Worm (Caenorhabditis elegans) whole organism, late embryonic: ENCODE results near the gene dhs-28.

Source experiments
- C08G9.2 ChIP-seq: sonication (generic microtip); optimal IDR thresholded peaks from 2 replicates; lab custom pipeline; 2016; ENCODE audit warnings: mild to moderate bottlenecking, missing genetic modification characterization, moderate library complexity, missing compliant biosample characterization
- C38D4.7 ChIP-seq: fragments of 200-800 bp; sonication (Bioruptor generic); optimal IDR thresholded peaks from 2 replicates; lab custom pipeline; 2018; ENCODE audit warnings: mild to moderate bottlenecking, missing genetic modification characterization, moderate library complexity, missing compliant biosample characterization
- F13H6.1 ChIP-seq: sonication (generic microtip); optimal IDR thresholded peaks from 2 replicates; lab custom pipeline; 2016; ENCODE audit warnings: missing genetic modification characterization, missing compliant biosample characterization
- ahr-1 ChIP-seq: sonication (generic microtip); optimal IDR thresholded peaks from 2 replicates; lab custom pipeline; 2016; ENCODE audit warnings: missing genetic modification characterization, missing compliant biosample characterization
- ama-1 ChIP-seq: fragments of 150-350 bp; optimal IDR thresholded peaks from 2 replicates; lab custom pipeline; 2014
- ceh-18 ChIP-seq: sonication (generic microtip); optimal IDR thresholded peaks from 2 replicates; lab custom pipeline; 2016; ENCODE audit warnings: missing genetic modification characterization, missing compliant biosample characterization
- ceh-22 ChIP-seq: sonication (generic microtip); optimal IDR thresholded peaks from 2 replicates; lab custom pipeline; 2017; ENCODE audit warnings: missing biosample characterization, missing genetic modification characterization
- ceh-24 ChIP-seq: sonication (generic microtip); optimal IDR thresholded peaks from 2 replicates; lab custom pipeline; 2016; ENCODE audit warnings: mild to moderate bottlenecking, missing genetic modification characterization, missing compliant biosample characterization
- ceh-30 ChIP-seq: fragments of 150-350 bp; optimal IDR thresholded peaks from 2 replicates; lab custom pipeline; 2014; ENCODE audit warnings: missing biosample characterization, missing genetic modification characterization
- ceh-45 ChIP-seq: fragments of 200-800 bp; sonication (Bioruptor generic); IDR thresholded peaks from 2 replicates; pipeline ENCODE4 v1.3.6; 2022; ENCODE audit warnings: missing genetic modification reagents, missing genetic modification characterization, missing compliant biosample characterization
- ceh-9 ChIP-seq: sonication (generic microtip); optimal IDR thresholded peaks from 2 replicates; lab custom pipeline; 2016; ENCODE audit warnings: mild to moderate bottlenecking, missing genetic modification characterization, inconsistent platforms, missing compliant biosample characterization
- elt-2 ChIP-seq: sonication (generic microtip); optimal IDR thresholded peaks from 2 replicates; lab custom pipeline; 2016; ENCODE audit warnings: missing genetic modification reagents, missing genetic modification characterization, missing compliant biosample characterization
- elt-4 ChIP-seq: sonication (generic microtip); optimal IDR thresholded peaks from 2 replicates; lab custom pipeline; 2016; ENCODE audit warnings: missing genetic modification characterization, missing compliant biosample characterization
- fkh-6 ChIP-seq: sonication (generic microtip); optimal IDR thresholded peaks from 2 replicates; lab custom pipeline; 2016; ENCODE audit warnings: missing genetic modification characterization, missing compliant biosample characterization
- hlh-15 ChIP-seq: sonication (generic microtip); optimal IDR thresholded peaks from 2 replicates; lab custom pipeline; 2016; ENCODE audit warnings: missing genetic modification characterization, missing compliant biosample characterization
- lin-11 ChIP-seq: fragments of 200-800 bp; sonication (Bioruptor generic); optimal IDR thresholded peaks from 2 replicates; lab custom pipeline; 2018; ENCODE audit warnings: mild to moderate bottlenecking, missing genetic modification characterization, missing compliant biosample characterization
- madf-2 ChIP-seq: sonication (generic microtip); optimal IDR thresholded peaks from 2 replicates; lab custom pipeline; 2017; ENCODE audit warnings: missing genetic modification characterization, missing compliant biosample characterization
- nfya-1 ChIP-seq: sonication (generic microtip); optimal IDR thresholded peaks from 2 replicates; lab custom pipeline; 2017; ENCODE audit warnings: missing genetic modification characterization, mild to moderate bottlenecking, missing compliant biosample characterization, antibody characterized with exemption, moderate library complexity
- nhr-11 ChIP-seq: fragments of 150-350 bp; optimal IDR thresholded peaks from 2 replicates; lab custom pipeline; 2014; ENCODE audit warnings: missing biosample characterization, missing genetic modification characterization
- npax-4 ChIP-seq: sonication (generic microtip); optimal IDR thresholded peaks from 2 replicates; lab custom pipeline; 2016; ENCODE audit warnings: missing genetic modification characterization, missing compliant biosample characterization
- odd-2 ChIP-seq: sonication (generic microtip); optimal IDR thresholded peaks from 2 replicates; lab custom pipeline; 2017; ENCODE audit warnings: antibody characterized with exemption, mild to moderate bottlenecking, missing genetic modification characterization, missing compliant biosample characterization
- pha-2 ChIP-seq: sonication (generic microtip); optimal IDR thresholded peaks from 2 replicates; lab custom pipeline; 2017; ENCODE audit warnings: mild to moderate bottlenecking, missing genetic modification characterization, missing compliant biosample characterization
- pqm-1 ChIP-seq: sonication (generic microtip); optimal IDR thresholded peaks from 2 replicates; lab custom pipeline; 2016; ENCODE audit warnings: missing genetic modification characterization, missing compliant biosample characterization
- ref-2 ChIP-seq: sonication (generic microtip); optimal IDR thresholded peaks from 2 replicates; lab custom pipeline; 2016; ENCODE audit warnings: missing genetic modification characterization, missing compliant biosample characterization
- sdc-2 ChIP-seq: sonication (generic microtip); optimal IDR thresholded peaks from 2 replicates; lab custom pipeline; 2016; ENCODE audit warnings: missing genotype, missing genetic modification characterization, missing compliant biosample characterization
- tbx-7 ChIP-seq: sonication (generic microtip); optimal IDR thresholded peaks from 2 replicates; lab custom pipeline; 2016; ENCODE audit warnings: missing genotype, missing genetic modification characterization, missing compliant biosample characterization
- unc-3 ChIP-seq, 2 experiments: fragments of 200-800 bp in 1 of 2; sonication (Bioruptor generic) in 1 of 2; sonication (generic microtip) in 1 of 2; conservative IDR thresholded peaks in 1 of 2; optimal IDR thresholded peaks in 1 of 2; 2 replicates each; pipeline versions ENCODE4 v1.3.6 to Lab custom; 2016 to 2022; ENCODE audit warnings: missing compliant biosample characterization in 2 of 2, missing genetic modification characterization in 2 of 2, missing genetic modification reagents in 1 of 2
- unc-42 ChIP-seq: sonication (generic microtip); optimal IDR thresholded peaks from 2 replicates; lab custom pipeline; 2016; ENCODE audit warnings: missing genotype, missing genetic modification characterization, missing compliant biosample characterization
- unc-55 ChIP-seq: sonication (generic microtip); optimal IDR thresholded peaks from 2 replicates; lab custom pipeline; 2017; ENCODE audit warnings: missing biosample characterization, missing genetic modification reagents, missing genetic modification characterization
- unc-86 ChIP-seq: sonication (generic microtip); optimal IDR thresholded peaks from 2 replicates; lab custom pipeline; 2016; ENCODE audit warnings: missing genetic modification characterization, missing compliant biosample characterization

Gene dhs-28

ce11 chrX:6790986-6791385, 27.3 kb upstream of the dhs-28 start, which contains the start of gene asp-3:
Gene asp-3 (plus strand): TSS chrX:6791064.
- TF ChIP-seq elt-2 (tag; lab: Kevin White, UChicago) (peak; percentile 34), ceh-24 (tag; lab: Kevin White, UChicago) (no peak)

ce11 chrX:6792281-6793003, 25.8 kb upstream of the dhs-28 start:
- TF ChIP-seq C38D4.7 (GFP tag; lab: Kevin White, UChicago) (no peak), odd-2 (tag; lab: Kevin White, UChicago) (no peak), ceh-22 (no peak), ama-1 (lab: Kevin White, UChicago) (no peak), madf-2 (no peak), pha-2 (tag; lab: Kevin White, UChicago) (no peak), elt-4 (tag; lab: Kevin White, UChicago) (no peak), tbx-7 (no peak), C08G9.2 (tag; lab: Kevin White, UChicago) (no peak), sdc-2 (tag; lab: Kevin White, UChicago) (no peak), nhr-11 (tag; lab: Kevin White, UChicago) (no peak), unc-86 (tag; lab: Kevin White, UChicago) (no peak), ceh-45 (GFP tag; lab: Robert Waterston, UW) (no peak), ref-2 (tag; lab: Kevin White, UChicago) (no peak), pqm-1 (tag; lab: Kevin White, UChicago) (no peak), ahr-1 (tag; lab: Kevin White, UChicago) (no peak), fkh-6 (tag; lab: Kevin White, UChicago) (no peak), lin-11 (tag; lab: Kevin White, UChicago) (no peak), hlh-15 (tag; lab: Kevin White, UChicago) (no peak)

- TF ChIP-seq F13H6.1, result no peak
- no peak for TF ChIP-seq ceh-30 (tag; lab: Kevin White, UChicago)
Measured at ce11 chrX:6795843-6796521, 22.3 kb upstream of the dhs-28 start.

ce11 chrX:6799776-6800175, 18.5 kb upstream of the dhs-28 start, which contains the start of gene M03A8.3:
Gene M03A8.3 (plus strand): TSS chrX:6800053.
- TF ChIP-seq elt-2 (tag; lab: Kevin White, UChicago), result peak; percentile 64
- no peak for TF ChIP-seq ama-1 (lab: Kevin White, UChicago)
- TF ChIP-seq npax-4 (tag; lab: Kevin White, UChicago), result no peak
- no peak for TF ChIP-seq ceh-24 (tag; lab: Kevin White, UChicago)
- TF ChIP-seq unc-3 (GFP tag; conservative IDR thresholded peaks at IDR 0.05; lab: Robert Waterston, UW), result no peak
- TF ChIP-seq unc-3 (tag; optimal IDR thresholded peaks at IDR 0.05; lab: Kevin White, UChicago), result no peak
- TF ChIP-seq ceh-9 (tag; lab: Kevin White, UChicago), result no peak
- TF ChIP-seq ceh-18 (tag; lab: Kevin White, UChicago), result no peak
- TF ChIP-seq fkh-6 (tag; lab: Kevin White, UChicago), result no peak
- TF ChIP-seq, all 69 proteins: peak for 1

- TF ChIP-seq unc-55 (GFP tag; lab: Kevin White, UChicago) (peak; percentile 61), nfya-1 (tag; lab: Kevin White, UChicago) (no peak), unc-42 (tag; lab: Kevin White, UChicago) (no peak)
Measured at ce11 chrX:6801546-6801945, 16.7 kb upstream of the dhs-28 start.
